Fruit fly (Drosophila melanogaster) whole organism, prepupa: ENCODE data around the gene Smr.

ENCODE experiments used
- CG10631 ChIP-seq: fragments of 200-800 bp; sonication (Bioruptor generic); optimal IDR thresholded peaks from 2 replicates; lab custom pipeline; 2016; ENCODE audit warnings: missing biosample characterization, missing genetic modification characterization
- CG11294 ChIP-seq: fragments of 200-800 bp; sonication (Bioruptor generic); IDR thresholded peaks from 2 replicates; pipeline ENCODE4 v1.3.6; 2022; ENCODE audit warnings: missing biosample characterization, missing genetic modification characterization
- CG11762 ChIP-seq: fragments of 200-800 bp; sonication (Bioruptor generic); optimal IDR thresholded peaks from 3 replicates; lab custom pipeline; 2016; ENCODE audit warnings: missing biosample characterization, missing genetic modification characterization; ENCODE audit not compliant: insufficient read depth
- CG15336 ChIP-seq: fragments of 200-800 bp; sonication (Bioruptor generic); IDR thresholded peaks from 2 replicates; pipeline ENCODE4 v1.3.6; 2022; ENCODE audit warnings: missing biosample characterization, missing genetic modification characterization
- CG1621 ChIP-seq: fragments of 200-800 bp; sonication (Bioruptor generic); optimal IDR thresholded peaks from 3 replicates; lab custom pipeline; 2018; ENCODE audit warnings: missing biosample characterization, mild to moderate bottlenecking, missing genetic modification characterization
- CG16779 ChIP-seq: fragments of 200-800 bp; sonication (Bioruptor generic); optimal IDR thresholded peaks from 3 replicates; lab custom pipeline; 2017; ENCODE audit warnings: missing biosample characterization, mild to moderate bottlenecking, missing genetic modification characterization
- CG3032 ChIP-seq: fragments of 200-800 bp; optimal IDR thresholded peaks from 2 replicates; lab custom pipeline; 2019; ENCODE audit warnings: missing biosample characterization, mild to moderate bottlenecking, missing genetic modification characterization, moderate library complexity
- CG32006 ChIP-seq: fragments of 200-800 bp; sonication (Bioruptor generic); optimal IDR thresholded peaks from 3 replicates; lab custom pipeline; 2017; ENCODE audit warnings: missing biosample characterization, mild to moderate bottlenecking, missing genetic modification characterization
- CG3919 ChIP-seq: fragments of 200-800 bp; sonication (Bioruptor generic); optimal IDR thresholded peaks from 3 replicates; lab custom pipeline; 2016; ENCODE audit warnings: missing biosample characterization, missing genetic modification characterization
- CG4318 ChIP-seq: fragments of 200-800 bp; sonication (Bioruptor generic); optimal IDR thresholded peaks from 3 replicates; lab custom pipeline; 2017; ENCODE audit warnings: missing biosample characterization, mild to moderate bottlenecking, missing genetic modification characterization
- CG6163 ChIP-seq: fragments of 200-800 bp; sonication (Bioruptor generic); IDR thresholded peaks from 3 replicates; pipeline ENCODE4 v1.3.6; 2022; ENCODE audit warnings: missing biosample characterization, missing genetic modification characterization
- CG6276 ChIP-seq: fragments of 200-800 bp; sonication (Bioruptor generic); optimal IDR thresholded peaks from 2 replicates; lab custom pipeline; 2017; ENCODE audit warnings: missing biosample characterization, mild to moderate bottlenecking, missing genetic modification characterization
- CG6792 ChIP-seq: fragments of 200-800 bp; sonication (Bioruptor generic); optimal IDR thresholded peaks from 3 replicates; lab custom pipeline; 2016; ENCODE audit warnings: missing biosample characterization, missing genetic modification characterization
- CG6854 ChIP-seq: fragments of 200-800 bp; sonication (Bioruptor generic); optimal IDR thresholded peaks from 2 replicates; lab custom pipeline; 2017; ENCODE audit warnings: missing biosample characterization, mild to moderate bottlenecking, missing genetic modification characterization
- CG8119 ChIP-seq: fragments of 200-800 bp; sonication (Bioruptor generic); IDR thresholded peaks from 3 replicates; pipeline ENCODE4 v1.3.6; 2022; ENCODE audit warnings: missing biosample characterization, missing genetic modification characterization
- CG9139 ChIP-seq: fragments of 200-800 bp; sonication (Bioruptor generic); optimal IDR thresholded peaks from 3 replicates; lab custom pipeline; 2017; ENCODE audit warnings: missing biosample characterization, mild to moderate bottlenecking, missing genetic modification characterization
- Eip75B ChIP-seq: fragments of 200-800 bp; sonication (Bioruptor generic); optimal IDR thresholded peaks from 3 replicates; lab custom pipeline; 2016; ENCODE audit warnings: missing biosample characterization, missing genetic modification characterization
- Eip93F ChIP-seq: fragments of 200-800 bp; sonication (Bioruptor generic); optimal IDR thresholded peaks from 2 replicates; lab custom pipeline; 2016; ENCODE audit warnings: missing biosample characterization, mild to moderate bottlenecking, missing genetic modification characterization
- Ets21C ChIP-seq: fragments of 200-800 bp; sonication (Bioruptor generic); optimal IDR thresholded peaks from 3 replicates; lab custom pipeline; 2016; ENCODE audit warnings: missing biosample characterization, missing genetic modification characterization
- Gug ChIP-seq: fragments of 200-800 bp; sonication (Bioruptor generic); IDR thresholded peaks from 2 replicates; pipeline ENCODE4 v1.3.6; 2022; ENCODE audit warnings: missing biosample characterization, missing genetic modification characterization
- Hr38 ChIP-seq: sonication (Bioruptor generic); optimal IDR thresholded peaks from 2 replicates; lab custom pipeline; 2016; ENCODE audit warnings: missing biosample characterization, missing genetic modification characterization
- Hr39 ChIP-seq: fragments of 200-800 bp; sonication (Bioruptor generic); optimal IDR thresholded peaks from 2 replicates; lab custom pipeline; 2016; ENCODE audit warnings: missing biosample characterization, missing genetic modification characterization
- Hr4 ChIP-seq: fragments of 200-800 bp; sonication (Bioruptor generic); optimal IDR thresholded peaks from 3 replicates; lab custom pipeline; 2016; ENCODE audit warnings: missing biosample characterization, missing genetic modification characterization
- Lpt ChIP-seq: fragments of 200-800 bp; sonication (Bioruptor generic); optimal IDR thresholded peaks from 3 replicates; lab custom pipeline; 2016; ENCODE audit warnings: missing biosample characterization, missing genetic modification characterization
- Met ChIP-seq: fragments of 200-800 bp; sonication (Bioruptor generic); optimal IDR thresholded peaks from 3 replicates; lab custom pipeline; 2016; ENCODE audit warnings: missing biosample characterization, missing genetic modification characterization
- OdsH ChIP-seq: fragments of 200-800 bp; sonication (Bioruptor generic); optimal IDR thresholded peaks from 3 replicates; lab custom pipeline; 2016; ENCODE audit warnings: missing biosample characterization, missing genetic modification characterization
- Sox102F ChIP-seq: fragments of 200-800 bp; sonication (Bioruptor generic); optimal IDR thresholded peaks from 2 replicates; lab custom pipeline; 2016; ENCODE audit warnings: missing biosample characterization, mild to moderate bottlenecking, missing genetic modification characterization
- Sox14 ChIP-seq: fragments of 200-800 bp; sonication (Bioruptor generic); optimal IDR thresholded peaks from 3 replicates; lab custom pipeline; 2016; ENCODE audit warnings: missing biosample characterization, missing genetic modification characterization
- Sox15 ChIP-seq: fragments of 200-800 bp; sonication (Bioruptor generic); optimal IDR thresholded peaks from 3 replicates; lab custom pipeline; 2016; ENCODE audit warnings: missing biosample characterization, missing genetic modification characterization
- cyc ChIP-seq: fragments of 200-800 bp; sonication (Bioruptor generic); optimal IDR thresholded peaks from 3 replicates; lab custom pipeline; 2016; ENCODE audit warnings: missing biosample characterization, missing genetic modification characterization
- dac ChIP-seq: fragments of 200-800 bp; sonication (Bioruptor generic); optimal IDR thresholded peaks from 2 replicates; lab custom pipeline; 2017; ENCODE audit warnings: missing biosample characterization, mild to moderate bottlenecking, missing genetic modification characterization
- dsx ChIP-seq: fragments of 200-800 bp; optimal IDR thresholded peaks from 3 replicates; lab custom pipeline; 2019; ENCODE audit warnings: missing biosample characterization, mild to moderate bottlenecking, missing genetic modification characterization, moderate library complexity; ENCODE audit not compliant: poor library complexity, severe bottlenecking
- eg ChIP-seq: fragments of 200-800 bp; sonication (Bioruptor generic); IDR thresholded peaks from 3 replicates; pipeline ENCODE4 v1.3.6; 2022; ENCODE audit warnings: missing biosample characterization, missing genetic modification characterization
- fd59A ChIP-seq: fragments of 200-800 bp; sonication (Bioruptor generic); optimal IDR thresholded peaks from 2 replicates; lab custom pipeline; 2017; ENCODE audit warnings: missing biosample characterization, mild to moderate bottlenecking, missing genetic modification characterization, missing genetic modification reagents
- fd85E ChIP-seq: fragments of 200-800 bp; sonication (Bioruptor generic); optimal IDR thresholded peaks from 3 replicates; lab custom pipeline; 2016; ENCODE audit warnings: missing biosample characterization, missing genetic modification characterization
- net ChIP-seq: fragments of 200-800 bp; sonication (Bioruptor generic); optimal IDR thresholded peaks from 3 replicates; lab custom pipeline; 2016; ENCODE audit warnings: missing biosample characterization, missing genetic modification characterization
- salr ChIP-seq, 2 experiments: fragments of 200-800 bp; sonication (Bioruptor generic); optimal IDR thresholded peaks; 3 replicates each; lab custom pipeline; 2016 to 2018; ENCODE audit warnings: missing biosample characterization in 2 of 2, missing genetic modification characterization in 2 of 2, mild to moderate bottlenecking in 1 of 2
- spab ChIP-seq: fragments of 200-800 bp; sonication (Bioruptor generic); optimal IDR thresholded peaks from 2 replicates; lab custom pipeline; 2017; ENCODE audit warnings: missing biosample characterization, mild to moderate bottlenecking, missing genetic modification characterization, missing genetic modification reagents
- ss ChIP-seq, 2 experiments: fragments of 200-800 bp; sonication (Bioruptor generic); optimal IDR thresholded peaks; 2 replicates in 1 of 2; 3 replicates in 1 of 2; lab custom pipeline; 2017 to 2018; ENCODE audit warnings: mild to moderate bottlenecking in 2 of 2, missing biosample characterization in 2 of 2, missing genetic modification characterization in 2 of 2, moderate library complexity in 1 of 2
- topi ChIP-seq: fragments of 200-800 bp; sonication (Bioruptor generic); optimal IDR thresholded peaks from 3 replicates; lab custom pipeline; 2016; ENCODE audit warnings: missing biosample characterization, missing genetic modification characterization
- vri ChIP-seq: fragments of 200-800 bp; sonication (Bioruptor generic); optimal IDR thresholded peaks from 3 replicates; lab custom pipeline; 2016; ENCODE audit warnings: missing biosample characterization, mild to moderate bottlenecking, missing genetic modification characterization

The Smr gene

DNA sequence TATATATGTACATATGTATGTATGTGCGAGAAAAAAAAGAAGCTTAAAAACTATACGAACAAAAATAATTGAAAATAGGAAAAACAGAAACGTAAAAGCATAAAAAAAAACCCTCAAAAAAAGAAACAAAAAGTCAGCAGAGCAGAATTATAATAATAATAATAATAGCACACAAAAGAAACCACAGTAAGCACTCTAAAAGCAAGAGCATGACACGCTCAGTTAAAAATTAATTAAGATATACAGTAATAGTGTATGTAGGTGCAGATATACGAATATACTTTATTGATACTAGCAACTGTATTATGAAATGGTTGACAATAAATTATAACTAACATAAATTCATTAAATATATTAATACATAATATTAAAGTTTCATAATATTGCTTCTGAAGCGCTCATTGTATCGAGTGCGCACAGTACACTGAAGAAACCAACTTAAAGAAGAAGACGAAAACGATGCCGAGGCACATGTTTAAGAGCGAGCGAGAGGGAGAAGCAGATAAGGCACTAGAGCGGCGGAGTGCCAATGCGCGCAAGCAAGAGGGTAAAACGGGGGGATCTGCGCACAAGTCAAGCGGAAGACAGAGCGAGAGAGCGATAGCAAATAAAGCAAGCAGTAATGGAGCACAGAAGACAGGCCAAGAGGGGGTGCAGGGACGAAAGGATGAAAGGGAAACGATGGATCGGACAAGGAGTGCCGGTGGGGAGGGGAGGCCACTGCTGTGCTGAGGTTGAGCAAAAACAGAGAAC lies 7.5 kb downstream of the Smr start (continued):
- TF ChIP-seq CG3032 (peak; percentile 86), Ets21C (GFP tag; lab: Kevin White, UChicago) (peak; percentile 9), CG6276 (GFP tag; lab: Kevin White, UChicago) (peak; percentile 91), CG11762 (GFP tag; lab: Kevin White, UChicago) (peak; percentile 90), spab (peak; percentile 85), CG1621 (tag; lab: Kevin White, UChicago) (peak; percentile 5), Hr4 (peak; percentile 69), CG6792 (GFP tag; lab: Kevin White, UChicago) (peak; percentile 76), CG32006 (peak; percentile 88), CG11294 (peak; percentile 83), ss (GFP tag; optimal IDR thresholded peaks at IDR 0.05; lab: Kevin White, UChicago) (peak; percentile 94 to 95), CG15336 (GFP tag; lab: Robert Waterston, UW) (peak; percentile 76), CG9139 (peak; percentile 97), topi (GFP tag; lab: Kevin White, UChicago) (peak; percentile 48), Sox15 (peak; percentile 80), fd59A (GFP tag; lab: Kevin White, UChicago) (no peak), CG8119 (GFP tag; lab: Robert Waterston, UW) (peak; percentile 91), cyc (GFP tag; lab: Kevin White, UChicago) (peak; percentile 56), vri (GFP tag; lab: Kevin White, UChicago) (peak; percentile 81), eg (GFP tag; lab: Robert Waterston, UW) (peak; percentile 91), CG16779 (tag; lab: Kevin White, UChicago) (peak; percentile 88), dsx (peak; percentile 85), CG4318 (peak; percentile 74)
- TF ChIP-seq, all 60 proteins: peak for 52

DNA sequence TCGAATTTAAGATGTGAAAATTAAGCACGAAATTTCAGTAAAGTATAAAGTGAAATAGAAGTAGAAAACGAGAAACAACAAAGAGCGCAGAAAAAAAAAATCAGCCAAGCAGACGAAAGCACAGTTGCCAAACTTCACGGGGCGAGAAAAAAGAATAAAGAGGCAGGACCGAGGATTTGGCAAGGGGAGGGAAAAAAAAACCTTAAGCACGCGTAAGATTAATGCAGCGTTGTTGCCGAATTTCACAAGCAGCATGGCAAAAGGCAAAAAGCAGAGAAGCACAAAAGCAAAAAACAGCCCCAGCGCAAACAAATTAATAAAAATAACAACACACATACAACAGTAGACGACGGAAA lies 8.1 kb downstream of the Smr start:
- TF ChIP-seq Sox15 (no peak), Sox102F (GFP tag; lab: Kevin White, UChicago) (peak; percentile 12), Eip93F (GFP tag; lab: Kevin White, UChicago) (peak; percentile 37), fd59A (GFP tag; lab: Kevin White, UChicago) (no peak), Hr38 (GFP tag; lab: Kevin White, UChicago) (no peak), CG11762 (GFP tag; lab: Kevin White, UChicago) (no peak), vri (GFP tag; lab: Kevin White, UChicago) (peak; percentile 33), CG6854 (GFP tag; lab: Kevin White, UChicago) (no peak), Eip75B (GFP tag; lab: Kevin White, UChicago) (peak; percentile 48), CG16779 (tag; lab: Kevin White, UChicago) (no peak), Hr39 (GFP tag; lab: Kevin White, UChicago) (no peak), salr (GFP tag; optimal IDR thresholded peaks at IDR 0.05; lab: Kevin White, UChicago) (no peak), Gug (GFP tag; lab: Robert Waterston, UW) (peak; percentile 20; the same call in 1 of the 2 replicates), CG10631 (no peak), Lpt (GFP tag; lab: Kevin White, UChicago) (no peak), CG3919 (GFP tag; lab: Kevin White, UChicago) (no peak), Sox14 (GFP tag; lab: Kevin White, UChicago) (peak; percentile 54), CG6163 (GFP tag; lab: Robert Waterston, UW) (no peak; the same call in 2 of the 3 replicates), net (GFP tag; lab: Kevin White, UChicago) (no peak), OdsH (no peak), dac (GFP tag; lab: Kevin White, UChicago) (peak; percentile 23), Met (peak; percentile 4), dsx (no peak), fd85E (GFP tag; lab: Kevin White, UChicago) (no peak), spab (no peak), CG1621 (tag; lab: Kevin White, UChicago) (peak; percentile 21)
